Worm (Caenorhabditis elegans): ENCODE measurements around the gene sru-23.

sru-23 gene

DNA sequence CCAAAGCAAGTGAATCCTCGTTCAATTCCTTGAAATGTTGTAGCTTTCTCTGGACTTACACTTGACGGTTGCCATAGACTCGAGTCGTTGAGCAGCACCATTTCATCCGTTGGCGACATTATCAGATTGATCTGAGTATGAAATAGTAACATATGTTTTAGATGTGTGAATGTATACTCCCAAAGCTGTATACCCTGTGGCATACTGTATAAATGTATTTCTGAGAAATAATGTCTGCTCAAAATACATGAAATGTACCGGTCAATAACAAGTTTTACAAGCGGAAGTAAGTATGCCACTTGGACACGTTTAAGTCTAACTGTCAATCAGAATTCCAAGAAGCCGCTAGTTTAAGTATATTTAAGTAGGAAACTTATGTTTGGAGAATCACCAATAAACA lies 37.2 kb upstream of the sru-23 start, which contains the start of gene str-233:
Gene str-233, minus strand, starts transcription at position 101 of the 400 bp plus-strand sequence.
- TF ChIP-seq pqm-1 (tag; optimal IDR thresholded peaks at IDR 0.05) (no peak), fkh-10 (GFP tag; optimal IDR thresholded peaks at IDR 0.05) (no peak), ztf-11 (tag; optimal IDR thresholded peaks at IDR 0.05) (no peak), tlp-1 (tag; optimal IDR thresholded peaks at IDR 0.05) (no peak), nhr-71 (tag; optimal IDR thresholded peaks at IDR 0.05) (no peak), mep-1 (tag; optimal IDR thresholded peaks at IDR 0.05) (no peak), nhr-76 (tag; optimal IDR thresholded peaks at IDR 0.05) (no peak), lin-39 (tag; optimal IDR thresholded peaks at IDR 0.05) (no peak), unc-98 (GFP tag; IDR thresholded peaks at IDR 0.05) (no peak), jun-1 (tag; optimal IDR thresholded peaks at IDR 0.05) (no peak), C34B4.2 (tag; optimal IDR thresholded peaks at IDR 0.05) (no peak), fkh-4 (tag; optimal IDR thresholded peaks at IDR 0.05; ENCODE audit: borderline replicate concordance) (no peak), ceh-63 (GFP tag; optimal IDR thresholded peaks at IDR 0.05) (no peak), ceh-90 (tag; optimal IDR thresholded peaks at IDR 0.05) (no peak), elt-2 (tag; optimal IDR thresholded peaks at IDR 0.05) (no peak), skn-1 (tag; optimal IDR thresholded peaks at IDR 0.05) (no peak), alr-1 (tag; optimal IDR thresholded peaks at IDR 0.05; ENCODE audit: borderline replicate concordance) (no peak), hlh-4 (tag; optimal IDR thresholded peaks at IDR 0.05) (no peak)

DNA sequence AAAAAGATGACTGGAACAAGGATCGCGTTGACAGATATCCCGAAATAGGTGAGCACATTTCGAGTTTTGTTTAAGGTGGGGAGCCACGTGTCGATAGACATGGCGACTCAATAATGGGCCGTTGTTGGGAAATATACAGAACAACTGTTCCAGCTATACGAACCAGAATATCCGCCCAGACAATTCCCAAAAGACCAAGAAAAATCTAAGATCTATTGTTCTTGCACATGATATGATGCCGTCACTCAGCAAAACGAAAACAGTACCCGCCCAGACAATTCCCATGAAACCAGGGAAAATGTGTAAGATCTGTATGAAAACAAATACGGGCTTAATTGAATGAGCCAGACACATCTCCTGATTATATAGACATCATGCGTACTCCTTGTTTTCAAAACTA lies 35.1 kb upstream of the sru-23 start, which contains the start of gene str-231:
Gene str-231, minus strand, starts transcription at position 101 of the 400 bp plus-strand sequence.
- TF ChIP-seq efl-1 (optimal IDR thresholded peaks at IDR 0.05) = no peak
- TF ChIP-seq efl-1 (GFP tag; optimal IDR thresholded peaks at IDR 0.05 in 1 of 2) = peak in 1 of 2 experiments; percentile 45
- no peak for TF ChIP-seq egl-13 (tag; optimal IDR thresholded peaks at IDR 0.05)
- TF ChIP-seq egl-27 (tag; optimal IDR thresholded peaks at IDR 0.05) = no peak
- TF ChIP-seq dpl-1 (GFP tag; optimal IDR thresholded peaks at IDR 0.05) = no peak
- TF ChIP-seq fkh-8 (tag; optimal IDR thresholded peaks at IDR 0.05) = peak; percentile 38

DNA sequence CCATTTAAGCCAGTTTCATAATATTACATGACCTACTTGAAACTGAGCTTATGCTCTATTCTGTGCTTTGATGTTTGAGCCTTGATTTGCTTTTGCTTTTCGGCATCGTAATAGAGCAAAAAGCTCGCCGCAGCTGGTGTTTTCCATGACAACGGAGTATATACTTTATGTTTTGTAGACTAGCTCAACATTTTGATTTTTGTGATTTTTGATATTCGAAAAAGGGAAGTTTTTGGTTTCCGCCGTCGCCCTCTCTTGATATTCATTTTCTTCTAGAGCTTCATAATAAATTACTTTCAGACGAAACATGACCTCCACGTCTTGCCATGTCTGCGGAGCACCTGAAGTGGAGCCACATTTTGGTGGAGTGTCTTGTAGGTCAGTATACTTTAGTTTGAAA lies 29.9 kb upstream of the sru-23 start, which contains the start of gene nhr-63:
Gene nhr-63, plus strand, starts transcription at position 301 of the 400 bp plus-strand sequence.
- TF ChIP-seq alr-1 (tag; optimal IDR thresholded peaks at IDR 0.05; ENCODE audit: borderline replicate concordance) (no peak), efl-1 (optimal IDR thresholded peaks at IDR 0.05) (no peak), efl-1 (GFP tag; optimal IDR thresholded peaks at IDR 0.05 in 1 of 2) (peak in 1 of 2 experiments; percentile 3)

DNA sequence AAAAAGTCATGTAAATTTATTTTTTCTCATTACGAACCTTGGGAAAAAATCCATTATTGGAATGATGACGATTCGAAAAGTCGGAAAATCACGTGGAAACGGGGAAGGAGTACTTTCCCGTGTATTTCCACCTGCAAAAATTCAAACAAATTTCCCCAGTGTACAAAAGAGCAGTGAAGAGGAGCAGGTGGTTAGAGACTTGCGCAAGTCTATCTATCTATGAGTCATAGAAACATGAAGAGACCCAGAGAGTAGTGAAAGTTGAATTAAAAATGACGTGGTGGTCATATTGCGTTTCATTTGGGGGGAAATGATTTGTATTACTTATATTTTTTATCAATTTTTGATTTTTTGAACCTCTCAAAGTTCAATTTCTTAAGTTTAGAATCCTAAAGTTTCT lies 28.0 kb upstream of the sru-23 start, which contains the start of gene nhr-50:
Gene nhr-50, minus strand, starts transcription at position 199 of the 400 bp plus-strand sequence.
- TF ChIP-seq C34B4.2 (tag; optimal IDR thresholded peaks at IDR 0.05) (no peak), sup-37 (GFP tag; optimal IDR thresholded peaks at IDR 0.05) (no peak), nhr-12 (tag; optimal IDR thresholded peaks at IDR 0.05) (no peak), mef-2 (tag; optimal IDR thresholded peaks at IDR 0.05) (no peak), hpl-2 (GFP tag; optimal IDR thresholded peaks at IDR 0.05) (no peak), nhr-71 (tag; optimal IDR thresholded peaks at IDR 0.05) (peak; percentile 81), irx-1 (tag; optimal IDR thresholded peaks at IDR 0.05) (no peak), unc-98 (GFP tag; IDR thresholded peaks at IDR 0.05) (no peak), fkh-4 (tag; optimal IDR thresholded peaks at IDR 0.05; ENCODE audit: borderline replicate concordance) (no peak), mep-1 (tag; optimal IDR thresholded peaks at IDR 0.05) (peak; percentile 25), snu-23 (GFP tag; optimal IDR thresholded peaks at IDR 0.05) (peak; percentile 46), fos-1 (tag; optimal IDR thresholded peaks at IDR 0.05) (peak; percentile 91), egl-27 (tag; optimal IDR thresholded peaks at IDR 0.05) (peak in 1 of 2 experiments; percentile 26), unc-62 (GFP tag; optimal IDR thresholded peaks at IDR 0.05) (no peak), lin-13 (GFP tag; optimal IDR thresholded peaks at IDR 0.05) (no peak), mab-9 (GFP tag; IDR thresholded peaks at IDR 0.05) (no peak), blmp-1 (tag; optimal IDR thresholded peaks at IDR 0.05) (peak; percentile 88), unc-130 (tag; optimal IDR thresholded peaks at IDR 0.05) (no peak), snpc-4 (tag; optimal IDR thresholded peaks at IDR 0.05) (peak; percentile 5), nhr-85 (tag) (peak; percentile 85), ceh-90 (tag; optimal IDR thresholded peaks at IDR 0.05) (no peak), pax-3 (tag; optimal IDR thresholded peaks at IDR 0.05) (peak; percentile 36), efl-1 (optimal IDR thresholded peaks at IDR 0.05) (peak; percentile 28 to 36), efl-1 (GFP tag; optimal IDR thresholded peaks at IDR 0.05 in 1 of 2) (peak; percentile 15 to 95), lin-39 (tag; optimal IDR thresholded peaks at IDR 0.05) (no peak), nhr-19 (GFP tag; conservative IDR thresholded peaks at IDR 0.05) (no peak; the same call in 1 of the 2 replicates), dpl-1 (GFP tag; optimal IDR thresholded peaks at IDR 0.05) (peak in 1 of 3 experiments; percentile 30), ceh-82 (tag; optimal IDR thresholded peaks at IDR 0.05) (peak in 2 of 3 experiments; percentile 16 to 49), aha-1 (tag; optimal IDR thresholded peaks at IDR 0.05) (no peak), vab-15 (tag; optimal IDR thresholded peaks at IDR 0.05) (no peak), xbp-1 (tag; optimal IDR thresholded peaks at IDR 0.05) (peak; percentile 17), zip-4 (GFP tag; optimal IDR thresholded peaks at IDR 0.05) (no peak)

All from whole organism, L1 larva.